Worm (Caenorhabditis elegans): Measurements from ENCODE around the gene C06C6.8.

DNA sequence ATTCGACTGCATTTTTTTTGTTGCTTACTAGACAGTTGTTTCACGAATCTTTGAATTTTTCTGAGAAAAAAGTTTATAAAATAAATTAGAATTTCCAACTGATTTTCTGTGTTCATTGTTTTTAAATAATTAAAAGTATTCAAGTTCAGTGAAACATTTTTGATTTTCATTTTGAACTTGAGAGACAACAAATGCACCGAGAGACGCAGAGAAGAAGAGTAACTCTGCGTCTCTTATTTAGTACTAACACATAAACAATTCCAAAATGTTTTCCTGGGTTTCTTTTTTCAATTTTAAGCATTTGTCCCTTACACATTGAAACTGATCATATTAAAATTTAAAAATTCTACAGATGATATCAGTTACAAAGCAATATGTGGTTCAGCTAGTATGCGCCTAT is 37.5 kb upstream of the C06C6.8 start:
- TF ChIP-seq nfya-1 (tag; optimal IDR thresholded peaks at IDR 0.05; ENCODE audit: borderline replicate concordance, insufficient read depth) (no peak), unc-62 (GFP tag; optimal IDR thresholded peaks at IDR 0.05) (no peak), lin-35 (GFP tag; optimal IDR thresholded peaks at IDR 0.05) (no peak), aptf-2 (GFP tag; conservative IDR thresholded peaks at IDR 0.05) (no peak), efl-1 (GFP tag; optimal IDR thresholded peaks at IDR 0.05) (no peak), ztf-18 (tag; optimal IDR thresholded peaks at IDR 0.05) (no peak), attf-6 (GFP tag; IDR thresholded peaks at IDR 0.05) (no peak), chd-7 (tag; optimal IDR thresholded peaks at IDR 0.05) (no peak), him-1 (tag; optimal IDR thresholded peaks at IDR 0.05) (no peak), madf-8 (GFP tag; conservative IDR thresholded peaks at IDR 0.05) (no peak), atf-7 (tag; optimal IDR thresholded peaks at IDR 0.05) (no peak), D2030.7 (GFP tag; IDR thresholded peaks at IDR 0.05) (no peak)

Data from whole organism, young adult.